Worm (Caenorhabditis elegans) whole organism, midembryonic: ENCODE data around the gene mrp-1.
A peak's percentile ranks its signal among the peaks of the same experiment; 100 is the strongest.

ENCODE experiments used
- T22C8.4 ChIP-seq: fragments of 200-800 bp; sonication (Bioruptor generic); IDR thresholded peaks from 2 replicates; pipeline ENCODE4 v1.3.6; 2022; ENCODE audit warnings: missing genetic modification characterization, missing compliant biosample characterization
- cog-1 ChIP-seq: sonication (generic microtip); optimal IDR thresholded peaks from 2 replicates; lab custom pipeline; 2016; ENCODE audit warnings: missing genetic modification characterization, missing compliant biosample characterization
- flt-1 ChIP-seq: fragments of 200-800 bp; sonication (Bioruptor generic); IDR thresholded peaks from 2 replicates; pipeline ENCODE4 v1.3.6; 2022; ENCODE audit warnings: missing genetic modification characterization, missing compliant biosample characterization
- klf-2 ChIP-seq: fragments of 200-800 bp; sonication (Bioruptor generic); conservative IDR thresholded peaks from 2 replicates; pipeline ENCODE4 v1.3.6; 2022; ENCODE audit warnings: missing genetic modification reagents, missing genetic modification characterization, missing compliant biosample characterization
- med-1 ChIP-seq: sonication (generic microtip); optimal IDR thresholded peaks from 2 replicates; lab custom pipeline; 2017; ENCODE audit warnings: missing genetic modification characterization, mild to moderate bottlenecking, missing compliant biosample characterization, antibody characterized with exemption, missing genetic modification reagents; ENCODE audit not compliant: insufficient read depth
- ref-1 ChIP-seq: fragments of 200-800 bp; sonication (Bioruptor generic); conservative IDR thresholded peaks from 2 replicates; pipeline ENCODE4 v1.3.6; 2022; ENCODE audit warnings: missing genetic modification reagents, missing genetic modification characterization, missing compliant biosample characterization
- tab-1 ChIP-seq: fragments of 200-800 bp; sonication (Bioruptor generic); IDR thresholded peaks from 2 replicates; pipeline ENCODE4 v1.3.6; 2022; ENCODE audit warnings: missing genetic modification characterization, missing compliant biosample characterization
- ztf-23 ChIP-seq: fragments of 200-800 bp; sonication (Bioruptor generic); IDR thresholded peaks from 2 replicates; pipeline ENCODE4 v1.3.6; 2022; ENCODE audit warnings: missing genetic modification reagents, missing genetic modification characterization, missing compliant biosample characterization
- ztf-29 ChIP-seq: fragments of 200-800 bp; sonication (Bioruptor generic); IDR thresholded peaks from 2 replicates; pipeline ENCODE4 v1.3.6; 2022; ENCODE audit warnings: missing genetic modification reagents, missing genetic modification characterization, missing compliant biosample characterization

mrp-1 gene

DNA sequence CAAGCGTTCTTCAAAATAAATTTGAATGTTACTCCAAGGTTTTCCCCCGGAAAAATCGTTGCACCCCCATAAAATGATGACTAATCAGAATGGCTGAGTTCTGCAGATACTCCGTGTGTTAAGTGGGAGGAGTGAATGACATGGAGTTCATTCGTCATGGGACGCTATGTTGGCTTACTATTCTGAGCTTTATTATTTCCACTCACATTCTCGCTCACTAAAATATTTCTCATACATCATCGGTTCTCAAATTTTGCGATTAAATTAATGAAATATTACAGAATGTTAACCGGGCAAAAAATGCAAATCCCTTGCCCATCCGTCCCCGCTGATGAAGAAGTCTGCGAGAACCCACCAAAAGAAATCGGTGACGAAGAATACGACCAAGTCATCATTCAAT is 44.9 kb downstream of the mrp-1 start, which contains the start of gene F28C10.1:
Gene F28C10.1 (plus strand): TSS at position 301 of the 400 bp plus-strand sequence.
- TF ChIP-seq tab-1 (GFP tag; lab: Robert Waterston, UW) (no peak), T22C8.4 (no peak), med-1 (GFP tag; lab: Kevin White, UChicago) (no peak), ref-1 (GFP tag; lab: Robert Waterston, UW) (no peak), ztf-23 (GFP tag; lab: Robert Waterston, UW) (no peak), ztf-29 (GFP tag; lab: Robert Waterston, UW) (no peak), cog-1 (tag; lab: Kevin White, UChicago) (no peak), klf-2 (GFP tag; lab: Robert Waterston, UW) (no peak), flt-1 (GFP tag; lab: Robert Waterston, UW) (no peak)

DNA sequence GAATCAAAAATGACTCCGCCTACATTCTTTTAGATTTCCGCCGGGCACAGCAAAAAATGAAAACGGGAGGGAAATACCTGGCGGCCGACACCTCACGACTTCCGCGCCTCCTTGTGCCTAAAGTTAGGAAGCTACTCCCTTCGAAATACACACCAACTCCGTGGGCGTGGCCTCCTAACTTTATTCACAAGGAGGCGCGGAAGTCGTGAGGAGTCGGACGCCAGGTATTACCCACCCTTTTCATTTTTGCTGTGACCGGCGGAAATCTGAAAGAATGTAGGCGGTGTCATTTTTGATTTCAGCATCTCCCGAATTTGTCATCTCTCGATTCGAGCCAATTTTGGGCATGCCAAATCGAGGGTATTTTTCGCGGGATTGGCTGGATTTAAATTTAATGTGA is 49.6 kb downstream of the mrp-1 start:
- no peak for TF ChIP-seq tab-1 (GFP tag; lab: Robert Waterston, UW)
- TF ChIP-seq med-1 (GFP tag; lab: Kevin White, UChicago): no peak
- TF ChIP-seq ref-1 (GFP tag; lab: Robert Waterston, UW): no peak
- no peak for TF ChIP-seq ztf-23 (GFP tag; lab: Robert Waterston, UW)
- no peak for TF ChIP-seq cog-1 (tag; lab: Kevin White, UChicago)
- TF ChIP-seq klf-2 (GFP tag; lab: Robert Waterston, UW): no peak
- TF ChIP-seq flt-1 (GFP tag; lab: Robert Waterston, UW): no peak
- TF ChIP-seq T22C8.4: no peak
- TF ChIP-seq ztf-29 (GFP tag; lab: Robert Waterston, UW): no peak

DNA sequence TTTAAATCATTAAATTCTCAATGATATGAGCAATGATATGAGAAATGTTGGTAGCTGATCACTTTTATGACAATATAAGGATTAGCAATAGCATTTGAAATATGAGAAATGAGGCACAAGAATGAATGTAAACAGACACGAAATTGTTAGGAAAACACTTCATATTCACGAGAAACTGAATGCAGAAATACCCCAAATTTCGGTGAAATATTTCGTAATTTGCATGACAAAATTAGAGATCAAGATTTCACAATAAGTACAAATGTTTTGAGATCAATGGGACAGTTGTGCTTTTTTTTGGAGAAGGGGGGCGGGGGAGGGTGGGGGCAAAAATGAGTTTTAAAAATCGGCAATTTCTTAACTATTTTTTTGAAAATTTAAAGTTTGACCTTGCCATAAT is 51.3 kb downstream of the mrp-1 start:
- no peak for TF ChIP-seq klf-2 (GFP tag; lab: Robert Waterston, UW)
- TF ChIP-seq ref-1 (GFP tag; lab: Robert Waterston, UW): no peak

DNA sequence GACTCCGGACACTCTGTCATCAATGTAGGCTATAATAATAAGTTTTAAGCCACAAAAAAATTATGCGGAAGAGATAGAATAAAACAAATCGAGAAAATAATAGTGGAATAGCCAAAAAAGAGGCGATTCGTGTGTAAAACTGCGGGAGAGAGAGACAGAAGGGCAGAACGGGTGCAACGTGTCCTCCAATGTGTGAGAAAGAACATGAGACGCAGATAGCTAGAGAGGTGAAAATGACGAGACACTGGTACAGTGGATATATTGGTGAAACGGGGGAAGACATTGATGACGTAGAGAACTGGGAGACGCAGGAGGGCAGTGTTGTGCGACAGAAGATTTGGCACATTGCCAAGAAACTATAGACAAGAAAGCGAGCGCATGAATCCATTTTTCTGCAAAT is 52.0 kb downstream of the mrp-1 start, which contains the start of gene F28C10.3:
Gene F28C10.3 (minus strand): TSS at position 101 of the 400 bp plus-strand sequence.
- TF ChIP-seq T22C8.4 (no peak), cog-1 (tag; lab: Kevin White, UChicago) (peak; percentile 68), ref-1 (GFP tag; lab: Robert Waterston, UW) (no peak), klf-2 (GFP tag; lab: Robert Waterston, UW) (no peak), tab-1 (GFP tag; lab: Robert Waterston, UW) (no peak), ztf-23 (GFP tag; lab: Robert Waterston, UW) (0 out of 2 replicates have a peak, but pooled peaks have one; percentile 36), flt-1 (GFP tag; lab: Robert Waterston, UW) (no peak), ztf-29 (GFP tag; lab: Robert Waterston, UW) (no peak), med-1 (GFP tag; lab: Kevin White, UChicago) (no peak)

DNA sequence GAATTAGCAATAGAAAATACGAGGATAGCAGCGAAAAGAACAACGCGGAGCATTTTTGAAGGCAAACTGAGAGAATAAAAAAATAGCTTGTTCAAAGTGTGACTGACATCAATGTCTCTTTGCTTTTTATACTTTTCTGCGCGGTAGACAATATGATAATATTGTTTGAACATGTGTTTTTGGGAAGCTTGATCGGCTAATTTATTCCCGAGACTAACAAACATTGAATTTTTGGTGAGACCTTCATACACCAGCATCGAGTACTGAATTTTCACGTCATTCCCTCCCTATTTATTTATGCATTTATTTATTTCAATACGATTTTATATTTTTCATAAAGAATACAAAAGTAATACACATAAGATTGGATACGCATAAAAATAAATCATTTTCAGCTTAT is 56.8 kb downstream of the mrp-1 start, which contains the start of gene B0310.6:
Gene B0310.6 (minus strand): TSS at position 101 of the 400 bp plus-strand sequence.
- no peak for TF ChIP-seq ztf-29 (GFP tag; lab: Robert Waterston, UW)
- TF ChIP-seq klf-2 (GFP tag; lab: Robert Waterston, UW): no peak
- no peak for TF ChIP-seq ztf-23 (GFP tag; lab: Robert Waterston, UW)
- TF ChIP-seq ref-1 (GFP tag; lab: Robert Waterston, UW): no peak
- no peak for TF ChIP-seq tab-1 (GFP tag; lab: Robert Waterston, UW)
- TF ChIP-seq flt-1 (GFP tag; lab: Robert Waterston, UW): no peak
- no peak for TF ChIP-seq cog-1 (tag; lab: Kevin White, UChicago)
- no peak for TF ChIP-seq med-1 (GFP tag; lab: Kevin White, UChicago)
- no peak for TF ChIP-seq T22C8.4

DNA sequence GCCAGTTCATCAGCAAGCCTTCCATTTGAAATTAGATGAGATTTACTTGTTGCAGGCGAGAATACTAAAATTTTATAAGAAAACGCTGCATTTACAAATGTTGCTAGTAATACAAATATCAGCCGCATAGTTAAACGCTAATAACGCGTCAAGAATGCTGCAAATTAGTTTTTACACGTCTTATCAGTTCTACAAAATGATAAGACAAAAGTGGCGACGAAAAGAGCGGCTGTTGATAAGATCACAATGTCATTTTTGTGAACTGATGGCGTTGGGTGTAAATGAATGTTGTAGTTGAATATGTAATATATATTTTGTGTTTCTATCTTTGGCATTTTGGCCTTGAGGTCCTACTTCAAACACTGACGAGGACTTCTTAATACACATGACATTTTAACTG is 57.7 kb downstream of the mrp-1 start, which contains the start of gene ugt-46:
Gene ugt-46 (minus strand): TSS at position 279 of the 400 bp plus-strand sequence.
- TF ChIP-seq klf-2 (GFP tag; lab: Robert Waterston, UW): no peak
- no peak for TF ChIP-seq tab-1 (GFP tag; lab: Robert Waterston, UW)
- TF ChIP-seq flt-1 (GFP tag; lab: Robert Waterston, UW): no peak

DNA sequence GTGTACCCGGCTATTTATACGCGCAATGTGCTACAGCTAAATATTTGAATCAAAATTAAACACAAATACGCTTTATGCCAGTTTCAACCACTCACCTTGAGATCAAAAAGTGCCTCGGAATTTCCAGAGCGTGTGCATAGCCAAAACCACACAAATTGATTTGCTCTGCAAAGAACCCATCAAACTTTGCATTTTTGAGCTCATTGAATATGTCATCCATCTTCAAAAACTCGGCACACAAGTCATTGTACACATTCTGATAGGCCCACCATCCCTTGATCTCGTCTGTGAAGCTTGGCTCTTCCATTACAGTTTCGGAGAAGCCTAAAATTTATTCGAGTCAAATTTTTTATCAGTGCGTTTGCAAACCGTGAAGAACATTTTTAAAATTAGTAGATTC is 58.3 kb downstream of the mrp-1 start:
- TF ChIP-seq ref-1 (GFP tag; lab: Robert Waterston, UW): no peak
- TF ChIP-seq cog-1 (tag; lab: Kevin White, UChicago): no peak
- TF ChIP-seq klf-2 (GFP tag; lab: Robert Waterston, UW): no peak
- TF ChIP-seq tab-1 (GFP tag; lab: Robert Waterston, UW): no peak
- no peak for TF ChIP-seq flt-1 (GFP tag; lab: Robert Waterston, UW)
- no peak for TF ChIP-seq T22C8.4
- no peak for TF ChIP-seq med-1 (GFP tag; lab: Kevin White, UChicago)
- TF ChIP-seq ztf-29 (GFP tag; lab: Robert Waterston, UW): no peak
- TF ChIP-seq ztf-23 (GFP tag; lab: Robert Waterston, UW): no peak

DNA sequence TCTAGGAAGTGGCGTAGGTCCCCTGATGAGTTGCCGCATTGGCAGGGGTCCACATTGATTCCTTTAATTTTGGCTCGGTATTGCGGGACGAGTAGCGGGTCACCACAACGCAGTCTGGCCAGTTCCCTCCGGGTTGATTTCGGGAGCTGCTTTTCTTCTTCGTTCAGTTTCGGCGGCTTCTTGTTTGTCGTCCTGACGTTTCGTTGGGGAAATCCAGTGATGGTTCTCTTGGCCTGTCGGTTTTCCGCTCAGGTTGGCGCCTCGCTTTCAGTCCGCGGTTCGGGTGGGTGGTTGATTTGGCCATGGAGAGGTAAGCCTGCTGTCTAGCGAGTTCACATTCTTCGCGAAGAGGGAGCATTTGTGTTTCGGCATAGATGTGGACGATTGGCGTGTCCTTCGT is 58.9 kb downstream of the mrp-1 start:
- TF ChIP-seq tab-1 (GFP tag; lab: Robert Waterston, UW) (no peak), klf-2 (GFP tag; lab: Robert Waterston, UW) (no peak), ref-1 (GFP tag; lab: Robert Waterston, UW) (no peak), cog-1 (tag; lab: Kevin White, UChicago) (no peak), T22C8.4 (no peak), flt-1 (GFP tag; lab: Robert Waterston, UW) (no peak), ztf-29 (GFP tag; lab: Robert Waterston, UW) (no peak), ztf-23 (GFP tag; lab: Robert Waterston, UW) (no peak), med-1 (GFP tag; lab: Kevin White, UChicago) (no peak)

DNA sequence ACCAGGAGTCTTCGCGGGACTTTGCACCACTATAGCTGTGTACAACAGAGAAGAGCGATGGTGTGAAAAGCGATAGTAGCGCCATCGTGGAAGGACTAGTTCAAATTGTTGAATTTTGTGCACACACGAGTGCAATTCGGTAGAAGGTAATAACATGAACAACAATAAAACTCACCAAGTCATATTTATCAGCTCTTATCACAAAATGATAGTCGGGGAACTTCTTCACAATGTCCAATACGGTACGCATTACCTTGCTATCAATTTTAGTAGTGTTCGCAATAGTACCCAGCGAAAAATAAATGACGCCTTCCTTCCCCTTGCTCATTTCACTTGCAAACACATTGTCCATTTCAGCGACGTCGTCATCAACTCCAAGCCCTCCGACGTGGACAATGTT is 60.0 kb downstream of the mrp-1 start:
- TF ChIP-seq T22C8.4: no peak
- no peak for TF ChIP-seq med-1 (GFP tag; lab: Kevin White, UChicago)
- no peak for TF ChIP-seq ztf-23 (GFP tag; lab: Robert Waterston, UW)
- TF ChIP-seq ref-1 (GFP tag; lab: Robert Waterston, UW): no peak
- no peak for TF ChIP-seq klf-2 (GFP tag; lab: Robert Waterston, UW)
- TF ChIP-seq cog-1 (tag; lab: Kevin White, UChicago): no peak
- TF ChIP-seq ztf-29 (GFP tag; lab: Robert Waterston, UW): no peak
- no peak for TF ChIP-seq flt-1 (GFP tag; lab: Robert Waterston, UW)
- no peak for TF ChIP-seq tab-1 (GFP tag; lab: Robert Waterston, UW)
